Worm (Caenorhabditis elegans) whole organism, young adult: Measurements from ENCODE around the gene ZK185.3.

Experiments used
- B0336.3 ChIP-seq: fragments of 200-800 bp; sonication (Bioruptor generic); IDR thresholded peaks from 2 replicates; pipeline ENCODE4 v1.3.6; 2022; ENCODE audit warnings: missing genetic modification characterization, missing compliant biosample characterization
- C06A6.2 ChIP-seq: fragments of 200-800 bp; sonication (Bioruptor generic); conservative IDR thresholded peaks from 2 replicates; pipeline ENCODE4 v1.3.6; 2022; ENCODE audit warnings: missing genetic modification characterization, missing compliant biosample characterization
- D2030.7 ChIP-seq: fragments of 200-800 bp; sonication (Bioruptor generic); IDR thresholded peaks from 2 replicates; pipeline ENCODE4 v1.3.6; 2022; ENCODE audit warnings: missing genetic modification reagents, missing genetic modification characterization, missing compliant biosample characterization
- F10E7.11 ChIP-seq: sonication (generic microtip); optimal IDR thresholded peaks from 2 replicates; lab custom pipeline; 2017; ENCODE audit warnings: mild to moderate bottlenecking, missing genetic modification characterization, moderate library complexity, missing compliant biosample characterization
- F22D6.2 ChIP-seq: sonication (generic microtip); optimal IDR thresholded peaks from 2 replicates; lab custom pipeline; 2016; ENCODE audit warnings: mild to moderate bottlenecking, missing genetic modification characterization, missing compliant biosample characterization
- F52B5.7 ChIP-seq: sonication (generic microtip); optimal IDR thresholded peaks from 2 replicates; lab custom pipeline; 2016; ENCODE audit warnings: mild to moderate bottlenecking, missing genetic modification characterization, missing compliant biosample characterization
- F55B11.4 ChIP-seq: sonication (generic microtip); optimal IDR thresholded peaks from 2 replicates; lab custom pipeline; 2016; ENCODE audit warnings: missing compliant biosample characterization, missing genetic modification characterization, borderline replicate concordance; ENCODE audit not compliant: insufficient read depth
- Y53F4B.3 ChIP-seq: fragments of 200-800 bp; sonication (Bioruptor generic); IDR thresholded peaks from 2 replicates; pipeline ENCODE4 v1.3.6; 2022; ENCODE audit warnings: missing genetic modification reagents, missing genetic modification characterization, missing compliant biosample characterization
- Y95B8A.8 ChIP-seq: fragments of 200-800 bp; sonication (Bioruptor generic); IDR thresholded peaks from 2 replicates; pipeline ENCODE4 v1.3.6; 2022; ENCODE audit warnings: missing genetic modification reagents, missing genetic modification characterization, missing compliant biosample characterization
- ZK185.1 ChIP-seq: sonication (generic microtip); optimal IDR thresholded peaks from 2 replicates; lab custom pipeline; 2016; ENCODE audit warnings: mild to moderate bottlenecking, missing genetic modification characterization, missing compliant biosample characterization; ENCODE audit not compliant: poor library complexity, severe bottlenecking
- ama-1 ChIP-seq, 3 experiments: fragments of 150-350 bp in 1 of 3; sonication (generic microtip) in 2 of 3; optimal IDR thresholded peaks; 2 replicates each; lab custom pipeline; 2014 to 2018; ENCODE audit warnings: missing biosample characterization in 2 of 3, missing genetic modification characterization in 2 of 3, missing genetic modification reagents in 2 of 3
- aptf-3 ChIP-seq: fragments of 200-800 bp; sonication (Bioruptor generic); IDR thresholded peaks from 2 replicates; pipeline ENCODE4 v1.3.6; 2022; ENCODE audit warnings: missing genetic modification characterization, missing compliant biosample characterization
- cebp-1 ChIP-seq, 2 experiments: fragments of 200-800 bp in 1 of 2; sonication (Bioruptor generic) in 1 of 2; sonication (generic microtip) in 1 of 2; IDR thresholded peaks in 1 of 2; optimal IDR thresholded peaks in 1 of 2; 2 replicates each; pipeline versions ENCODE4 v1.3.6 to Lab custom; 2017 to 2022; ENCODE audit warnings: missing compliant biosample characterization in 2 of 2, missing genetic modification characterization in 2 of 2, mild to moderate bottlenecking in 1 of 2, missing genetic modification reagents in 1 of 2, moderate library complexity in 1 of 2
- cebp-2 ChIP-seq: fragments of 200-800 bp; sonication (Bioruptor generic); IDR thresholded peaks from 2 replicates; pipeline ENCODE4 v1.3.6; 2022; ENCODE audit warnings: missing genetic modification characterization, missing compliant biosample characterization
- ceh-100 ChIP-seq: fragments of 200-800 bp; sonication (Bioruptor generic); IDR thresholded peaks from 2 replicates; pipeline ENCODE4 v1.3.6; 2022; ENCODE audit warnings: missing genetic modification reagents, missing genetic modification characterization, missing compliant biosample characterization
- ceh-40 ChIP-seq: fragments of 200-800 bp; sonication (Bioruptor generic); IDR thresholded peaks from 2 replicates; pipeline ENCODE4 v1.3.6; 2022; ENCODE audit warnings: missing genetic modification characterization, missing compliant biosample characterization
- ceh-58 ChIP-seq: fragments of 200-800 bp; sonication (Bioruptor generic); IDR thresholded peaks from 2 replicates; pipeline ENCODE4 v1.3.6; 2022; ENCODE audit warnings: missing genetic modification characterization, missing compliant biosample characterization
- ceh-91 ChIP-seq: fragments of 200-800 bp; sonication (Bioruptor generic); IDR thresholded peaks from 2 replicates; pipeline ENCODE4 v1.3.6; 2022; ENCODE audit warnings: missing genetic modification reagents, missing genetic modification characterization, missing compliant biosample characterization
- chd-7 ChIP-seq: sonication (generic microtip); optimal IDR thresholded peaks from 2 replicates; lab custom pipeline; 2016; ENCODE audit warnings: mild to moderate bottlenecking, missing genetic modification characterization, moderate library complexity, missing compliant biosample characterization
- dpff-1 ChIP-seq: sonication (generic microtip); optimal IDR thresholded peaks from 2 replicates; lab custom pipeline; 2017; ENCODE audit warnings: mild to moderate bottlenecking, missing genetic modification characterization, missing compliant biosample characterization
- dpl-1 ChIP-seq: fragments of 150-350 bp; optimal IDR thresholded peaks from 2 replicates; lab custom pipeline; 2014; ENCODE audit warnings: missing biosample characterization, missing genetic modification reagents, missing genetic modification characterization
- efl-1 ChIP-seq: fragments of 150-350 bp; optimal IDR thresholded peaks from 2 replicates; lab custom pipeline; 2014; ENCODE audit warnings: missing biosample characterization, missing genetic modification reagents, missing genetic modification characterization
- hmg-1.2 ChIP-seq: fragments of 200-800 bp; sonication (Bioruptor generic); IDR thresholded peaks from 2 replicates; pipeline ENCODE4 v1.3.6; 2022; ENCODE audit warnings: missing genetic modification reagents, missing genetic modification characterization, missing compliant biosample characterization
- hmg-20 ChIP-seq: fragments of 200-800 bp; sonication (Bioruptor generic); IDR thresholded peaks from 2 replicates; pipeline ENCODE4 v1.3.6; 2022; ENCODE audit warnings: missing genetic modification reagents, missing genetic modification characterization, missing compliant biosample characterization
- let-526 ChIP-seq: fragments of 200-800 bp; sonication (Bioruptor generic); IDR thresholded peaks from 2 replicates; pipeline ENCODE4 v1.3.6; 2022; ENCODE audit warnings: missing genetic modification reagents, missing genetic modification characterization, missing compliant biosample characterization
- madf-8 ChIP-seq: fragments of 200-800 bp; sonication (Bioruptor generic); conservative IDR thresholded peaks from 2 replicates; pipeline ENCODE4 v1.3.6; 2022; ENCODE audit warnings: missing genetic modification reagents, missing genetic modification characterization, missing compliant biosample characterization
- mel-28 ChIP-seq: sonication (generic microtip); optimal IDR thresholded peaks from 2 replicates; lab custom pipeline; 2016; ENCODE audit warnings: borderline replicate concordance, mild to moderate bottlenecking, missing genetic modification characterization, missing compliant biosample characterization
- mes-4 ChIP-seq: sonication (generic microtip); optimal IDR thresholded peaks from 2 replicates; lab custom pipeline; 2016; ENCODE audit warnings: missing genotype, missing genetic modification characterization, missing compliant biosample characterization
- mxl-1 ChIP-seq: sonication (generic microtip); optimal IDR thresholded peaks from 2 replicates; lab custom pipeline; 2016; ENCODE audit warnings: missing genetic modification characterization, missing compliant biosample characterization
- nhr-179 ChIP-seq: sonication (generic microtip); optimal IDR thresholded peaks from 2 replicates; lab custom pipeline; 2016; ENCODE audit warnings: mild to moderate bottlenecking, missing genetic modification characterization, missing compliant biosample characterization
- pbrm-1 ChIP-seq: fragments of 200-800 bp; sonication (Bioruptor generic); IDR thresholded peaks from 2 replicates; pipeline ENCODE4 v1.3.6; 2022; ENCODE audit warnings: missing genetic modification reagents, missing genetic modification characterization, missing compliant biosample characterization
- rec-8 ChIP-seq, 2 experiments: sonication (generic microtip); optimal IDR thresholded peaks; 2 replicates each; lab custom pipeline; 2016; ENCODE audit warnings: mild to moderate bottlenecking in 2 of 2, missing genetic modification characterization in 2 of 2, missing genetic modification reagents in 2 of 2, missing genotype in 2 of 2, missing biosample characterization in 1 of 2, missing compliant biosample characterization in 1 of 2, moderate library complexity in 1 of 2
- repo-1 ChIP-seq: sonication (generic microtip); optimal IDR thresholded peaks from 2 replicates; lab custom pipeline; 2017; ENCODE audit warnings: mild to moderate bottlenecking, missing genetic modification characterization, missing compliant biosample characterization
- snpc-3.4 ChIP-seq: sonication (generic microtip); optimal IDR thresholded peaks from 2 replicates; lab custom pipeline; 2017; ENCODE audit warnings: missing genetic modification characterization, mild to moderate bottlenecking, missing compliant biosample characterization, antibody characterized with exemption, moderate library complexity, missing genotype, missing genetic modification reagents
- snpc-4 ChIP-seq, 5 experiments: fragments of 150-350 bp in 1 of 5; sonication (generic microtip) in 4 of 5; optimal IDR thresholded peaks; 2 replicates each; lab custom pipeline; 2014 to 2018; ENCODE audit warnings: missing genetic modification characterization in 5 of 5, missing biosample characterization in 3 of 5, antibody characterized with exemption in 2 of 5, mild to moderate bottlenecking in 2 of 5, missing compliant biosample characterization in 2 of 5, missing genotype in 2 of 5, moderate library complexity in 2 of 5, missing genetic modification reagents in 1 of 5
- sptf-2 ChIP-seq: fragments of 200-800 bp; sonication (Bioruptor generic); optimal IDR thresholded peaks from 2 replicates; lab custom pipeline; 2018; ENCODE audit warnings: mild to moderate bottlenecking, missing genetic modification characterization, missing compliant biosample characterization
- tbp1 ChIP-seq: fragments of 200-800 bp; sonication (Bioruptor generic); optimal IDR thresholded peaks from 2 replicates; lab custom pipeline; 2018; ENCODE audit warnings: mild to moderate bottlenecking, missing genetic modification characterization, missing compliant biosample characterization
- unc-130 ChIP-seq: sonication (generic microtip); optimal IDR thresholded peaks from 2 replicates; lab custom pipeline; 2016; ENCODE audit warnings: missing genetic modification reagents, missing genetic modification characterization, missing compliant biosample characterization
- zfh-2 ChIP-seq: fragments of 200-800 bp; sonication (Bioruptor generic); conservative IDR thresholded peaks from 2 replicates; pipeline ENCODE4 v1.3.6; 2022; ENCODE audit warnings: missing genetic modification reagents, missing genetic modification characterization, missing compliant biosample characterization
- ztf-25 ChIP-seq: fragments of 200-800 bp; sonication (Bioruptor generic); IDR thresholded peaks from 2 replicates; pipeline ENCODE4 v1.3.6; 2022; ENCODE audit warnings: missing genetic modification reagents, missing genetic modification characterization, missing compliant biosample characterization
- ztf-6 ChIP-seq: fragments of 200-800 bp; sonication (Bioruptor generic); IDR thresholded peaks from 2 replicates; pipeline ENCODE4 v1.3.6; 2022; ENCODE audit warnings: missing genetic modification reagents, missing genetic modification characterization, missing compliant biosample characterization

The ZK185.3 gene

DNA sequence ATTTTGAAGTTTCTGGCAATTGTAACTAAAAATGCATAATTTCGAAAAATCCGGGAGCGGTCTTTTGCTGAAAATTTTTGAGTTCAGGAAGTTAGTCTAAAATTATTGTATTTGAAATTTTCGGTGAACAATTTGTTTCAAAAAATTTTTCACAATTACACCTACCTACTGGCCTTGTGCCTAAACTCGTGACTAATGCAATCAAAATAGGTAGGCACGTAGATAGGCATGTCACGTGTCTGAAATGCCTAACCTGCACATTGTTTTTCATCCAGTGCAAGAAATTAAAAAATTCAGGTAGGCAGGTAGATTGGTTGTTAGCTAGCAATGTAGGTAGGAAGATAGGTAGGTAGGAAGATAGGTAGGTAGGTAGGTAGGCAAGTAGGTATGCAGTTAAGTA lies 26.9 kb upstream of the ZK185.3 start:
- TF ChIP-seq ama-1 (optimal IDR thresholded peaks at IDR 0.05; lab: Kevin White, UChicago) = no peak
- TF ChIP-seq ama-1 (GFP tag; optimal IDR thresholded peaks at IDR 0.05; lab: Kevin White, UChicago) = no peak
- no peak for TF ChIP-seq repo-1 (tag; lab: Kevin White, UChicago)
- no peak for TF ChIP-seq madf-8 (GFP tag; lab: Robert Waterston, UW)
- TF ChIP-seq F22D6.2 (tag; lab: Kevin White, UChicago) = no peak
- TF ChIP-seq efl-1 (GFP tag; lab: Kevin White, UChicago) = no peak
- no peak for TF ChIP-seq ceh-100
- TF ChIP-seq aptf-3 (GFP tag; lab: Robert Waterston, UW) = no peak
- TF ChIP-seq Y53F4B.3 (GFP tag; lab: Robert Waterston, UW) = no peak
- no peak for TF ChIP-seq mxl-1 (tag; lab: Kevin White, UChicago)
- no peak for TF ChIP-seq dpl-1 (GFP tag; lab: Kevin White, UChicago)
- no peak for TF ChIP-seq nhr-179
- TF ChIP-seq ceh-91 (GFP tag; lab: Robert Waterston, UW) = no peak
- TF ChIP-seq mes-4 (tag; lab: Kevin White, UChicago) = no peak
- no peak for TF ChIP-seq F55B11.4 (tag; lab: Kevin White, UChicago)
- TF ChIP-seq snpc-3.4 (tag; lab: Kevin White, UChicago) = no peak
- TF ChIP-seq tbp1 (GFP tag; lab: Kevin White, UChicago) = no peak
- TF ChIP-seq rec-8 (tag; optimal IDR thresholded peaks at IDR 0.05; lab: Kevin White, UChicago) = no peak
- TF ChIP-seq F10E7.11 (tag; lab: Kevin White, UChicago) = no peak
- TF ChIP-seq hmg-20 = no peak

- TF ChIP-seq F52B5.7 (tag; lab: Kevin White, UChicago) (no peak), cebp-1 (GFP tag; IDR thresholded peaks at IDR 0.05; lab: Robert Waterston, UW) (no peak), cebp-1 (tag; optimal IDR thresholded peaks at IDR 0.05; lab: Kevin White, UChicago) (peak; percentile 67)
These were observed 21.3 kb upstream of the ZK185.3 start for ce11 chrIV:4551562-4551961.

- TF ChIP-seq zfh-2 (GFP tag; lab: Robert Waterston, UW) = 0 out of 2 replicates have a peak, but pooled peaks have one; percentile 12
- no peak for TF ChIP-seq unc-130 (GFP tag; lab: Kevin White, UChicago)
- TF ChIP-seq B0336.3 (GFP tag; lab: Robert Waterston, UW) = no peak
- TF ChIP-seq ceh-40 (GFP tag; lab: Robert Waterston, UW) = no peak
These were observed 18.0 kb upstream of the ZK185.3 start, which contains the start of gene ZK185.1 for ce11 chrIV:4548253-4548652. Gene ZK185.1 (plus strand): TSS chrIV:4548553.

- TF ChIP-seq D2030.7 (GFP tag; lab: Robert Waterston, UW) (no peak), Y53F4B.3 (GFP tag; lab: Robert Waterston, UW) (no peak), pbrm-1 (GFP tag; lab: Robert Waterston, UW) (no peak), F22D6.2 (tag; lab: Kevin White, UChicago) (no peak), ztf-6 (GFP tag; lab: Robert Waterston, UW) (no peak), ZK185.1 (tag; lab: Kevin White, UChicago) (no peak), snpc-4 (GFP tag; optimal IDR thresholded peaks at IDR 0.05; lab: Kevin White, UChicago) (no peak), snpc-4 (tag; optimal IDR thresholded peaks at IDR 0.05; lab: Kevin White, UChicago) (no peak), hmg-1.2 (no peak), sptf-2 (GFP tag; lab: Kevin White, UChicago) (no peak), Y95B8A.8 (GFP tag; lab: Robert Waterston, UW) (no peak), dpff-1 (no peak), let-526 (no peak), ztf-25 (no peak), chd-7 (tag; lab: Kevin White, UChicago) (no peak), C06A6.2 (GFP tag; lab: Robert Waterston, UW) (no peak), cebp-2 (GFP tag; lab: Robert Waterston, UW) (no peak), mxl-1 (tag; lab: Kevin White, UChicago) (no peak), ceh-58 (no peak), madf-8 (GFP tag; lab: Robert Waterston, UW) (no peak), mel-28 (no peak)
- TF ChIP-seq, all 124 proteins: peak for 0
These were observed 15.6 kb upstream of the ZK185.3 start, which contains the start of gene ZK185.5 for ce11 chrIV:4545818-4546217. Gene ZK185.5 (minus strand): TSS chrIV:4545918.
